Worm (Caenorhabditis elegans): ENCODE data around the gene ZK856.11.

- TF ChIP-seq Y22D7AL.16 (tag; optimal IDR thresholded peaks at IDR 0.05) = no peak
- no peak for TF ChIP-seq fkh-10 (GFP tag; optimal IDR thresholded peaks at IDR 0.05)
- no peak for TF ChIP-seq pqm-1 (tag; optimal IDR thresholded peaks at IDR 0.05)
- TF ChIP-seq elt-4 (tag; optimal IDR thresholded peaks at IDR 0.05) = no peak
- no peak for TF ChIP-seq unc-86 (tag; optimal IDR thresholded peaks at IDR 0.05)
- no peak for TF ChIP-seq madf-2 (tag; optimal IDR thresholded peaks at IDR 0.05)
- no peak for TF ChIP-seq ceh-45 (GFP tag; IDR thresholded peaks at IDR 0.05)
- TF ChIP-seq hlh-6 (tag; optimal IDR thresholded peaks at IDR 0.05) = no peak
- TF ChIP-seq unc-55 (GFP tag; optimal IDR thresholded peaks at IDR 0.05) = no peak
- no peak for TF ChIP-seq nhr-232 (tag; optimal IDR thresholded peaks at IDR 0.05)
- TF ChIP-seq ztf-16 (tag; optimal IDR thresholded peaks at IDR 0.05) = no peak
- no peak for TF ChIP-seq hlh-13 (GFP tag; optimal IDR thresholded peaks at IDR 0.05)
- TF ChIP-seq ceh-9 (tag; optimal IDR thresholded peaks at IDR 0.05) = no peak
- no peak for TF ChIP-seq ceh-34 (tag; optimal IDR thresholded peaks at IDR 0.05)
These were observed 7.9 kb upstream of the ZK856.11 start, which contains the start of gene hpo-40 for ce11 chrV:10212627-10213026.
